Worm (Caenorhabditis elegans) whole organism, L2 larva: ENCODE measurements around the gene fbxa-79.

Experiments
- F13H6.1 ChIP-seq: sonication (generic microtip); optimal IDR thresholded peaks from 2 replicates; lab custom pipeline; 2016; ENCODE audit warnings: missing genetic modification characterization, missing compliant biosample characterization
- ama-1 ChIP-seq: fragments of 150-350 bp; optimal IDR thresholded peaks from 2 replicates; lab custom pipeline; 2018; ENCODE audit warnings: inconsistent platforms
- ceh-82 ChIP-seq: fragments of 150-350 bp; optimal IDR thresholded peaks from 2 replicates; lab custom pipeline; 2014; ENCODE audit warnings: missing biosample characterization, missing genetic modification characterization
- lin-39 ChIP-seq: fragments of 150-350 bp; optimal IDR thresholded peaks from 2 replicates; lab custom pipeline; 2014; ENCODE audit warnings: missing biosample characterization, missing genetic modification reagents, missing genetic modification characterization
- nhr-11 ChIP-seq: fragments of 150-350 bp; optimal IDR thresholded peaks from 2 replicates; lab custom pipeline; 2014; ENCODE audit warnings: missing biosample characterization, missing genetic modification characterization
- nhr-6 ChIP-seq: fragments of 150-350 bp; optimal IDR thresholded peaks from 2 replicates; lab custom pipeline; 2014; ENCODE audit warnings: missing biosample characterization, missing genetic modification characterization
- sma-9 ChIP-seq, 2 experiments: fragments of 150-350 bp in 1 of 2; sonication (generic microtip) in 1 of 2; optimal IDR thresholded peaks; 2 replicates each; lab custom pipeline; 2014 to 2016; ENCODE audit warnings: missing genetic modification characterization in 2 of 2, mild to moderate bottlenecking in 1 of 2, missing biosample characterization in 1 of 2, missing compliant biosample characterization in 1 of 2, missing genetic modification reagents in 1 of 2, moderate library complexity in 1 of 2
- unc-39 ChIP-seq: fragments of 150-350 bp; optimal IDR thresholded peaks from 2 replicates; lab custom pipeline; 2014; ENCODE audit warnings: missing biosample characterization, missing genetic modification characterization
- ztf-11 ChIP-seq: sonication (generic microtip); optimal IDR thresholded peaks from 2 replicates; lab custom pipeline; 2017; ENCODE audit warnings: missing biosample characterization, missing genetic modification characterization

DNA sequence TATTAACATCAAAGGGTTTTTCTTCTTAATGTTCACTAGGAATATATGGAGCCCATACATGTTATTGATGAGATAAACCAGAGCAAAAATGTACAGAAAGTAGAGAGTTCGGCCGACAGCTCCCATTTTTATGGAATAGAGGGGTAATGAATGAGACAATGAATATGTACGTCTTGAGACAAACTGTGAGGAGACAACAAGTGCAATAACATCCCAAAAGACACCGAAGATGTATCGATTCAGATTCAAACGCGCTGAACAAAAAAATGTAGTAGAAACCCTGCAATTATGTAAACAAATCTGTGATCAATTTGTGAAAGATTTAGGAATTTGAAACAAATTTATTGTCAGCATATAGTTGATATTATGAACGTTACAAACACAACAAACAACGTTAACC is 38.9 kb upstream of the fbxa-79 start:
- TF ChIP-seq unc-39 (tag; lab: Kevin White, UChicago) (no peak), lin-39 (tag; lab: Kevin White, UChicago) (no peak), nhr-11 (tag; lab: Kevin White, UChicago) (no peak), F13H6.1 (tag; lab: Kevin White, UChicago) (no peak), ceh-82 (no peak), nhr-6 (no peak), sma-9 (GFP tag; optimal IDR thresholded peaks at IDR 0.05; lab: Kevin White, UChicago) (no peak), sma-9 (tag; optimal IDR thresholded peaks at IDR 0.05; lab: Kevin White, UChicago) (no peak), ama-1 (lab: Kevin White, UChicago) (no peak), ztf-11 (no peak)
